Worm (Caenorhabditis elegans) whole organism, L4 larva: ENCODE measurements around the gene lec-1.

Experiments used
- F37D6.2 ChIP-seq: sonication (generic microtip); optimal IDR thresholded peaks from 2 replicates; lab custom pipeline; 2016; ENCODE audit warnings: mild to moderate bottlenecking, missing genetic modification characterization, missing compliant biosample characterization
- T26A8.4 ChIP-seq: fragments of 200-800 bp; sonication (Bioruptor generic); IDR thresholded peaks from 2 replicates; pipeline ENCODE4 v1.3.6; 2022; ENCODE audit warnings: missing genetic modification characterization, missing compliant biosample characterization
- Y48G9A.11 ChIP-seq: fragments of 200-800 bp; sonication (Bioruptor generic); IDR thresholded peaks from 2 replicates; pipeline ENCODE4 v1.3.6; 2022; ENCODE audit warnings: missing genetic modification reagents, missing genetic modification characterization, missing compliant biosample characterization
- Y5F2A.4 ChIP-seq: fragments of 200-800 bp; sonication (Bioruptor generic); optimal IDR thresholded peaks from 2 replicates; lab custom pipeline; 2018; ENCODE audit warnings: mild to moderate bottlenecking, missing genetic modification characterization, missing compliant biosample characterization
- aha-1 ChIP-seq: fragments of 150-350 bp; peaks from one replicate; lab custom pipeline; 2014; ENCODE audit warnings: missing biosample characterization, missing genetic modification characterization
- ceh-32 ChIP-seq: sonication (generic microtip); optimal IDR thresholded peaks from 2 replicates; lab custom pipeline; 2016; ENCODE audit warnings: mild to moderate bottlenecking, missing genetic modification characterization, missing compliant biosample characterization; ENCODE audit not compliant: poor library complexity
- ceh-44 ChIP-seq: fragments of 200-800 bp; sonication (Bioruptor generic); IDR thresholded peaks from 2 replicates; pipeline ENCODE4 v1.3.6; 2022; ENCODE audit warnings: missing genetic modification reagents, missing genetic modification characterization, missing compliant biosample characterization
- ceh-82 ChIP-seq: sonication (generic microtip); optimal IDR thresholded peaks from 2 replicates; lab custom pipeline; 2017; ENCODE audit warnings: missing biosample characterization, missing genetic modification characterization
- ces-1 ChIP-seq: fragments of 150-350 bp; sonication (generic microtip); optimal IDR thresholded peaks from 4 replicates; lab custom pipeline; 2014; ENCODE audit warnings: missing biosample characterization, missing genetic modification reagents, missing genetic modification characterization
- ctbp-1 ChIP-seq: fragments of 200-800 bp; sonication (Bioruptor generic); IDR thresholded peaks from 2 replicates; pipeline ENCODE4 v1.3.6; 2022; ENCODE audit warnings: missing genetic modification reagents, missing genetic modification characterization, missing compliant biosample characterization
- daf-12 ChIP-seq: fragments of 150-350 bp; optimal IDR thresholded peaks from 2 replicates; lab custom pipeline; 2014; ENCODE audit warnings: missing biosample characterization, missing genetic modification reagents, missing genetic modification characterization
- daf-16 ChIP-seq, 3 experiments: sonication (generic microtip); optimal IDR thresholded peaks; 2 replicates each; lab custom pipeline; 2016 to 2017; ENCODE audit warnings: missing genetic modification characterization in 3 of 3, missing genetic modification reagents in 3 of 3, mild to moderate bottlenecking in 2 of 3, missing compliant biosample characterization in 2 of 3, missing biosample characterization in 1 of 3, moderate library complexity in 1 of 3
- dmd-9 ChIP-seq: fragments of 200-800 bp; sonication (Bioruptor generic); IDR thresholded peaks from 2 replicates; pipeline ENCODE4 v1.3.6; 2022; ENCODE audit warnings: missing genetic modification reagents, missing genetic modification characterization, missing compliant biosample characterization
- dpl-1 ChIP-seq: fragments of 150-350 bp; optimal IDR thresholded peaks from 2 replicates; lab custom pipeline; 2014; ENCODE audit warnings: missing biosample characterization, missing genetic modification reagents, missing genetic modification characterization
- duxl-1 ChIP-seq: sonication (generic microtip); optimal IDR thresholded peaks from 2 replicates; lab custom pipeline; 2016; ENCODE audit warnings: mild to moderate bottlenecking, missing genetic modification characterization, moderate library complexity, missing compliant biosample characterization; ENCODE audit not compliant: poor library complexity
- dve-1 ChIP-seq: sonication (generic microtip); optimal IDR thresholded peaks from 2 replicates; lab custom pipeline; 2017; ENCODE audit warnings: antibody characterized with exemption, mild to moderate bottlenecking, missing genetic modification characterization, missing compliant biosample characterization; ENCODE audit not compliant: insufficient read depth
- egl-27 ChIP-seq: sonication (generic microtip); optimal IDR thresholded peaks from 3 replicates; lab custom pipeline; 2017; ENCODE audit warnings: missing biosample characterization, missing genetic modification reagents, missing genetic modification characterization
- egl-43 ChIP-seq: fragments of 200-800 bp; sonication (Bioruptor generic); IDR thresholded peaks from 2 replicates; pipeline ENCODE4 v1.3.6; 2022; ENCODE audit warnings: missing genetic modification reagents, missing genetic modification characterization, missing compliant biosample characterization
- fkh-10 ChIP-seq: fragments of 150-350 bp; optimal IDR thresholded peaks from 2 replicates; lab custom pipeline; 2014; ENCODE audit warnings: missing biosample characterization, missing genetic modification reagents, missing genetic modification characterization
- hif-1 ChIP-seq, 2 experiments: sonication (generic microtip); optimal IDR thresholded peaks; 2 replicates each; lab custom pipeline; 2016 to 2017; ENCODE audit warnings: missing compliant biosample characterization in 2 of 2, missing genetic modification characterization in 2 of 2, missing genetic modification reagents in 2 of 2, missing genotype in 2 of 2, mild to moderate bottlenecking in 1 of 2
- hlh-11 ChIP-seq: fragments of 200-800 bp; sonication (Bioruptor generic); optimal IDR thresholded peaks from 2 replicates; lab custom pipeline; 2018; ENCODE audit warnings: mild to moderate bottlenecking, missing genetic modification characterization, missing compliant biosample characterization
- hlh-30 ChIP-seq: sonication (generic microtip); optimal IDR thresholded peaks from 2 replicates; lab custom pipeline; 2017; ENCODE audit warnings: antibody characterized with exemption, mild to moderate bottlenecking, missing genetic modification characterization, missing compliant biosample characterization; ENCODE audit not compliant: insufficient read depth
- jun-1 ChIP-seq: fragments of 150-350 bp; optimal IDR thresholded peaks from 2 replicates; lab custom pipeline; 2014; ENCODE audit warnings: missing biosample characterization, missing genetic modification reagents, missing genetic modification characterization
- lim-7 ChIP-seq: fragments of 200-800 bp; sonication (Bioruptor generic); IDR thresholded peaks from 2 replicates; pipeline ENCODE4 v1.3.6; 2022; ENCODE audit warnings: missing genetic modification characterization, missing compliant biosample characterization
- lin-1 ChIP-seq: fragments of 200-800 bp; sonication (Bioruptor generic); IDR thresholded peaks from 2 replicates; pipeline ENCODE4 v1.3.6; 2022; ENCODE audit warnings: missing genetic modification reagents, missing genetic modification characterization, missing compliant biosample characterization
- lin-29 ChIP-seq: fragments of 200-800 bp; sonication (Bioruptor generic); IDR thresholded peaks from 2 replicates; pipeline ENCODE4 v1.3.6; 2022; ENCODE audit warnings: missing genetic modification reagents, missing genetic modification characterization, missing compliant biosample characterization
- mep-1 ChIP-seq: fragments of 150-350 bp; sonication (generic microtip); optimal IDR thresholded peaks from 3 replicates; lab custom pipeline; 2014; ENCODE audit warnings: missing biosample characterization, missing genetic modification characterization
- mes-2 ChIP-seq: sonication (generic microtip); optimal IDR thresholded peaks from 2 replicates; lab custom pipeline; 2016; ENCODE audit warnings: missing genotype, mild to moderate bottlenecking, missing genetic modification characterization, missing compliant biosample characterization; ENCODE audit not compliant: poor library complexity, severe bottlenecking
- mxl-3 ChIP-seq: fragments of 200-800 bp; sonication (Bioruptor generic); optimal IDR thresholded peaks from 2 replicates; lab custom pipeline; 2018; ENCODE audit warnings: mild to moderate bottlenecking, missing genetic modification characterization, missing compliant biosample characterization
- nhr-10 ChIP-seq: fragments of 150-350 bp; optimal IDR thresholded peaks from 2 replicates; lab custom pipeline; 2014; ENCODE audit warnings: missing biosample characterization, missing genetic modification characterization
- nhr-102 ChIP-seq: sonication (generic microtip); optimal IDR thresholded peaks from 2 replicates; lab custom pipeline; 2016; ENCODE audit warnings: mild to moderate bottlenecking, missing genetic modification characterization, moderate library complexity, missing compliant biosample characterization
- nhr-11 ChIP-seq: fragments of 150-350 bp; optimal IDR thresholded peaks from 2 replicates; lab custom pipeline; 2014; ENCODE audit warnings: missing biosample characterization, missing genetic modification characterization
- nhr-25 ChIP-seq: sonication (generic microtip); optimal IDR thresholded peaks from 2 replicates; lab custom pipeline; 2017; ENCODE audit warnings: missing genetic modification characterization, mild to moderate bottlenecking, missing compliant biosample characterization, antibody characterized with exemption, moderate library complexity, borderline replicate concordance; ENCODE audit not compliant: insufficient read depth
- nhr-28 ChIP-seq: fragments of 150-350 bp; optimal IDR thresholded peaks from 2 replicates; lab custom pipeline; 2014; ENCODE audit warnings: missing biosample characterization, missing genetic modification characterization
- nhr-41 ChIP-seq: fragments of 200-800 bp; sonication (Bioruptor generic); IDR thresholded peaks from 2 replicates; pipeline ENCODE4 v1.3.6; 2022; ENCODE audit warnings: missing genetic modification reagents, missing genetic modification characterization, missing compliant biosample characterization
- pha-4 ChIP-seq, 2 experiments: fragments of 150-350 bp in 1 of 2; fragments of 200-800 bp in 1 of 2; sonication (Bioruptor generic) in 1 of 2; IDR thresholded peaks in 1 of 2; optimal IDR thresholded peaks in 1 of 2; 2 replicates each; pipeline versions ENCODE4 v1.3.6 to Lab custom; 2014 to 2022; ENCODE audit warnings: missing genetic modification characterization in 2 of 2, missing genetic modification reagents in 2 of 2, missing biosample characterization in 1 of 2, missing compliant biosample characterization in 1 of 2
- pqm-1 ChIP-seq: sonication (generic microtip); optimal IDR thresholded peaks from 2 replicates; lab custom pipeline; 2017; ENCODE audit warnings: missing biosample characterization, missing genetic modification characterization
- saeg-2 ChIP-seq: fragments of 200-800 bp; sonication (Bioruptor generic); IDR thresholded peaks from 2 replicates; pipeline ENCODE4 v1.3.6; 2022; ENCODE audit warnings: missing genetic modification reagents, missing genetic modification characterization, missing compliant biosample characterization
- set-16 ChIP-seq: fragments of 200-800 bp; sonication (Bioruptor generic); IDR thresholded peaks from 2 replicates; pipeline ENCODE4 v1.3.6; 2022; ENCODE audit warnings: missing genetic modification reagents, missing genetic modification characterization, missing compliant biosample characterization
- snpc-4 ChIP-seq: fragments of 150-350 bp; optimal IDR thresholded peaks from 2 replicates; lab custom pipeline; 2014; ENCODE audit warnings: missing biosample characterization, missing genetic modification characterization
- spr-1 ChIP-seq: sonication (generic microtip); optimal IDR thresholded peaks from 2 replicates; lab custom pipeline; 2016; ENCODE audit warnings: mild to moderate bottlenecking, missing genetic modification characterization, missing compliant biosample characterization
- spr-3 ChIP-seq: fragments of 200-800 bp; sonication (Bioruptor generic); optimal IDR thresholded peaks from 2 replicates; lab custom pipeline; 2018; ENCODE audit warnings: mild to moderate bottlenecking, missing genetic modification characterization, missing compliant biosample characterization
- unc-62 ChIP-seq, 3 experiments: fragments of 150-350 bp in 1 of 3; sonication (generic microtip); optimal IDR thresholded peaks in 2 of 3; peaks in 1 of 3; 1 replicate in 1 of 3; 2 replicates in 2 of 3; lab custom pipeline; 2014 to 2017; ENCODE audit warnings: missing biosample characterization in 3 of 3, missing genetic modification characterization in 3 of 3, missing genetic modification reagents in 3 of 3, missing genotype in 1 of 3
- vab-7 ChIP-seq: fragments of 200-800 bp; sonication (Bioruptor generic); IDR thresholded peaks from 2 replicates; pipeline ENCODE4 v1.3.6; 2022; ENCODE audit warnings: missing genetic modification reagents, missing genetic modification characterization, missing compliant biosample characterization
- zfp-2 ChIP-seq: sonication (generic microtip); optimal IDR thresholded peaks from 2 replicates; lab custom pipeline; 2016; ENCODE audit warnings: mild to moderate bottlenecking, missing genetic modification characterization, missing compliant biosample characterization
- zip-11 ChIP-seq: fragments of 200-800 bp; sonication (Bioruptor generic); IDR thresholded peaks from 2 replicates; pipeline ENCODE4 v1.3.6; 2022; ENCODE audit warnings: missing genetic modification characterization, missing compliant biosample characterization
- ztf-7 ChIP-seq: fragments of 150-350 bp; optimal IDR thresholded peaks from 2 replicates; lab custom pipeline; 2014; ENCODE audit warnings: missing biosample characterization, missing genetic modification characterization

Gene lec-1

DNA sequence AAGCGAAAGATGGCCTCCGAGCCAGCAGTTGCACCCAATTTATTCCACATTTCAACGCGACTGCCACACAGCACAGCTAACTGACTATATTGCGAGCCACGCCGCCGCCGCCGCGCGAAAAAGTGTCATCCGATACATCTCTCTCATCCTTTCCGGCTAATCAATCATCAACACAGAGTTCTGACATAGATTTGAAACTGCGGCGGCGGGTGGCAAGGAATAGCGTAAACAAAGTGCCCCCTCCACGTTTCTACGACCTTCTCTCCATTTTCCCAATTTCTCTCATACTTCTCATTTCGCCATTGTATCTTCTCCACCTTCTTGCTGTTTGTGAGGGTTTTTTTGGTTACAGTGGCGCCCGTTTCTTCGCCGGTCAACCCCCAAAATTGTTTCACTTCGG, 6.0 kb upstream of the lec-1 start (continued):
- TF ChIP-seq ceh-32 (tag; lab: Kevin White, UChicago) = no peak
- TF ChIP-seq aha-1 (tag; lab: Kevin White, UChicago) = peak; percentile 76
- peak; percentile 90 for TF ChIP-seq mxl-3 (GFP tag; lab: Kevin White, UChicago)
- no peak for TF ChIP-seq jun-1 (tag; lab: Kevin White, UChicago)
- no peak for TF ChIP-seq nhr-102 (tag; lab: Kevin White, UChicago)
- no peak for TF ChIP-seq daf-12
- TF ChIP-seq T26A8.4 = no peak
- TF ChIP-seq mes-2 (tag; lab: Kevin White, UChicago) = peak; percentile 31
- no peak for TF ChIP-seq zfp-2 (tag; lab: Kevin White, UChicago)
- TF ChIP-seq mep-1 (tag; lab: Kevin White, UChicago) = peak; percentile 23
- TF ChIP-seq lin-29 (GFP tag; lab: Robert Waterston, UW) = no peak
- no peak for TF ChIP-seq dmd-9 (GFP tag; lab: Robert Waterston, UW)
- no peak for TF ChIP-seq duxl-1 (tag; lab: Kevin White, UChicago)
- TF ChIP-seq nhr-41 (GFP tag; lab: Robert Waterston, UW) = no peak
- no peak for TF ChIP-seq vab-7 (GFP tag; lab: Robert Waterston, UW)
- TF ChIP-seq Y5F2A.4 = no peak
- TF ChIP-seq snpc-4 (tag; lab: Kevin White, UChicago) = no peak
- no peak for TF ChIP-seq spr-1 (tag; lab: Kevin White, UChicago)
- no peak for TF ChIP-seq spr-3 (GFP tag; lab: Kevin White, UChicago)
- TF ChIP-seq nhr-28 (tag; lab: Kevin White, UChicago) = peak; percentile 42
- TF ChIP-seq ceh-44 (GFP tag; lab: Robert Waterston, UW) = no peak
- TF ChIP-seq ceh-82 (tag; lab: Kevin White, UChicago) = no peak
- TF ChIP-seq pha-4 (GFP tag; IDR thresholded peaks at IDR 0.05; lab: Robert Waterston, UW) = 0 out of 2 replicates have a peak, but pooled peaks have one; percentile 13
- TF ChIP-seq pha-4 (tag; optimal IDR thresholded peaks at IDR 0.05; lab: Kevin White, UChicago) = no peak
- TF ChIP-seq nhr-25 (tag; lab: Kevin White, UChicago) = peak; percentile 58
- no peak for TF ChIP-seq dpl-1
- TF ChIP-seq hif-1 (tag; optimal IDR thresholded peaks at IDR 0.05; lab: Kevin White, UChicago) = no peak
- no peak for TF ChIP-seq saeg-2 (GFP tag; lab: Robert Waterston, UW)
- TF ChIP-seq, all 104 proteins: peak for 17

DNA sequence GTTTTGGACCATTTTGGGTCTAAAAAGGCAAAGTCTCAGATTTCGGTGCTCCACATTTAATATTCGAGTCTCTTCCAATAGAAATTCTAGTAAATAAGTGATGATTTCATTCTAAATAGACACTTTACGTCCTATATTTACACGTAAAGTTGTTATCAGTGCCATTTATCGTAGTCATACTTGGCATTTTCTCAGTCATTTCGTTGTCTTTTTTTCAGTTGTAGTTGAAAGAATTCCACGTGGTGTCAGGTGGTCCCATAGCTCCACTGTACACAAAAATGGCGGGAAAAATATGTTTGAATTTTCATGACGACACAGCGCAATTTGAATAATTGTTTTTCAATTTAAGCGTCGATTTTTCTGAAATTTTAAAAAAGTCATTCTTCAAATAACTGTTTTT, 4.9 kb upstream of the lec-1 start:
- TF ChIP-seq zip-11 (no peak), hlh-11 (tag; lab: Kevin White, UChicago) (peak; percentile 43), ces-1 (GFP tag; lab: Kevin White, UChicago) (no peak), ceh-82 (tag; lab: Kevin White, UChicago) (no peak), F37D6.2 (tag; lab: Kevin White, UChicago) (no peak), ztf-7 (tag; lab: Kevin White, UChicago) (no peak), egl-27 (tag; lab: Kevin White, UChicago) (no peak), lim-7 (GFP tag; lab: Robert Waterston, UW) (no peak), ctbp-1 (GFP tag; lab: Robert Waterston, UW) (no peak), jun-1 (tag; lab: Kevin White, UChicago) (no peak), duxl-1 (tag; lab: Kevin White, UChicago) (no peak), egl-43 (GFP tag; lab: Robert Waterston, UW) (no peak), dve-1 (peak; percentile 27), nhr-10 (tag; lab: Kevin White, UChicago) (no peak), fkh-10 (GFP tag; lab: Kevin White, UChicago) (no peak), set-16 (GFP tag; lab: Robert Waterston, UW) (no peak), unc-62 (GFP tag; optimal IDR thresholded peaks at IDR 0.05 in 1 of 2; lab: Kevin White, UChicago) (no peak), unc-62 (tag; optimal IDR thresholded peaks at IDR 0.05; lab: Kevin White, UChicago) (no peak), nhr-11 (tag; lab: Kevin White, UChicago) (no peak), daf-16 (GFP tag; optimal IDR thresholded peaks at IDR 0.05; lab: Kevin White, UChicago) (no peak), daf-16 (tag; optimal IDR thresholded peaks at IDR 0.05; lab: Kevin White, UChicago) (peak; percentile 77), nhr-28 (tag; lab: Kevin White, UChicago) (peak; percentile 84), lin-29 (GFP tag; lab: Robert Waterston, UW) (no peak), Y48G9A.11 (GFP tag; lab: Robert Waterston, UW) (no peak), lin-1 (GFP tag; lab: Robert Waterston, UW) (no peak), nhr-102 (tag; lab: Kevin White, UChicago) (no peak), hlh-30 (tag; lab: Kevin White, UChicago) (peak; percentile 39), pqm-1 (peak; percentile 20)
